Worm (Caenorhabditis elegans) whole organism, young adult: Measurements from ENCODE around the gene pah-1.

Source experiments
- Y79H2A.3 ChIP-seq: fragments of 200-800 bp; sonication (Bioruptor generic); conservative IDR thresholded peaks from 2 replicates; pipeline ENCODE4 v1.3.6; 2022; ENCODE audit warnings: missing genetic modification reagents, missing genetic modification characterization, missing compliant biosample characterization
- ccch-3 ChIP-seq: fragments of 200-800 bp; sonication (Bioruptor generic); optimal IDR thresholded peaks from 2 replicates; lab custom pipeline; 2018; ENCODE audit warnings: mild to moderate bottlenecking, missing genetic modification characterization, missing compliant biosample characterization
- nhr-90 ChIP-seq: sonication (generic microtip); optimal IDR thresholded peaks from 2 replicates; lab custom pipeline; 2016; ENCODE audit warnings: missing genotype, mild to moderate bottlenecking, missing genetic modification characterization, missing compliant biosample characterization

- TF ChIP-seq Y79H2A.3 (GFP tag; lab: Robert Waterston, UW), result no peak
- no peak for TF ChIP-seq ccch-3
- no peak for TF ChIP-seq nhr-90 (tag; lab: Kevin White, UChicago)
Observed at ce11 chrII:8761739-8762138, 5.1 kb downstream of the pah-1 start.
